Fruit fly (Drosophila melanogaster) S2 (cell line): ENCODE results near the gene CG5321.

Source experiments
- CG8478 ChIP-seq: fragments of >200 bp; optimal IDR thresholded peaks from 2 replicates; lab custom pipeline; 2018
- CTCF ChIP-seq, 2 experiments: fragments of >200 bp; optimal IDR thresholded peaks; 2 replicates each; lab custom pipeline; 2018

DNA sequence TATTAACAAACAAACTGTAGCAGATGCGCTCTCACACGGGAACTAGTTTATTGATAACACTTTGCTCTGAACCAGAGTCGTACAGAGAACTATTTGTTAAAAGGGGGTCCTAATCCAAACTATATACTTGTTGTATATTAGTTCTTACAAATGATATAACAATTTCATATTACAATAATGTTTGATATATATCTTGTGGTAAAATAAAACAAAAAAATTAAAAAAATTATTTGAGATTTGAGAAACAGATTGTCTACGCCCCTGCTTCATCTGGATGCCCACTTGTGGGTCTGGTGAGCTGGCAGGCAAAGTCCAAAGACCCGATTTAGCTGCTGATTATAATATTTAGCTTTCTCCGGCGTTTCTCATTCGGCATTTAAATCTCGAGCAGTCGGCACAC, at the start of gene CG5321:
- no peak for TF ChIP-seq CTCF (optimal IDR thresholded peaks at IDR 0.05; lab: Kevin White, UChicago)
- TF ChIP-seq CG8478 (lab: Kevin White, UChicago) = no peak
